Worm (Caenorhabditis elegans) whole organism, L4/young adult: Measurements from ENCODE around the gene ZK662.6.

Experiments
- W03F9.2 ChIP-seq: fragments of 150-350 bp; optimal IDR thresholded peaks from 2 replicates; lab custom pipeline; 2014; ENCODE audit warnings: missing biosample characterization, missing genetic modification characterization
- dao-5 ChIP-seq: sonication (generic microtip); optimal IDR thresholded peaks from 2 replicates; lab custom pipeline; 2016; ENCODE audit warnings: missing genotype, missing genetic modification characterization, moderate library complexity, missing compliant biosample characterization
- him-1 ChIP-seq: sonication (generic microtip); optimal IDR thresholded peaks from 2 replicates; lab custom pipeline; 2016; ENCODE audit warnings: missing genotype, missing genetic modification reagents, missing genetic modification characterization, missing compliant biosample characterization

- TF ChIP-seq W03F9.2 (tag; lab: Kevin White, UChicago) (no peak), him-1 (no peak), dao-5 (no peak)
Observed at ce11 chrX:15746705-15747104, 28.3 kb downstream of the ZK662.6 start, which contains the start of gene srxa-9.
